Worm (Caenorhabditis elegans): ENCODE measurements around the gene ahsa-1.

ce11 chrV:15082291-15082690 is 2.9 kb downstream of the ahsa-1 start, which contains the start of the genes C01G10.10 and C01G10.9:
- TF ChIP-seq dve-1 (tag; optimal IDR thresholded peaks at IDR 0.05) (no peak), pha-4 (tag; optimal IDR thresholded peaks at IDR 0.05) (no peak), F13H6.1 (tag; optimal IDR thresholded peaks at IDR 0.05) (peak; percentile 46), odd-2 (tag; optimal IDR thresholded peaks at IDR 0.05) (no peak), elt-2 (tag; optimal IDR thresholded peaks at IDR 0.05) (peak; percentile 81), eyg-1 (tag; optimal IDR thresholded peaks at IDR 0.05) (peak; percentile 4), zip-5 (tag; optimal IDR thresholded peaks at IDR 0.05) (peak; percentile 78)
